Fruit fly (Drosophila melanogaster) whole organism, embryonic: Measurements from ENCODE around the gene CG31778.

Experiments used
- Abd-B ChIP-seq: fragments of 200-800 bp; sonication (Bioruptor generic); optimal IDR thresholded peaks from 2 replicates; lab custom pipeline; 2018; ENCODE audit warnings: missing biosample characterization, mild to moderate bottlenecking, missing genetic modification characterization, moderate library complexity
- Asciz ChIP-seq: fragments of 200-800 bp; sonication (Bioruptor generic); optimal IDR thresholded peaks from 2 replicates; lab custom pipeline; 2017; ENCODE audit warnings: missing biosample characterization, mild to moderate bottlenecking, missing genetic modification characterization, missing genetic modification reagents
- CG11085 ChIP-seq: fragments of 200-800 bp; sonication (Bioruptor generic); IDR thresholded peaks from 2 replicates; pipeline ENCODE4 v1.3.6; 2022; ENCODE audit warnings: missing biosample characterization, missing genetic modification characterization
- CG12104 ChIP-seq: fragments of 200-800 bp; sonication (Bioruptor generic); optimal IDR thresholded peaks from 3 replicates; lab custom pipeline; 2016; ENCODE audit warnings: missing biosample characterization, missing genetic modification characterization
- CG12299 ChIP-seq: fragments of 200-800 bp; sonication (Bioruptor generic); optimal IDR thresholded peaks from 2 replicates; lab custom pipeline; 2018; ENCODE audit warnings: missing biosample characterization, mild to moderate bottlenecking, missing genetic modification characterization
- CG13894 ChIP-seq: fragments of 200-800 bp; sonication (Bioruptor generic); optimal IDR thresholded peaks from 3 replicates; lab custom pipeline; 2018; ENCODE audit warnings: missing biosample characterization, mild to moderate bottlenecking, missing genetic modification characterization, moderate library complexity
- CG1529 ChIP-seq: fragments of 200-800 bp; sonication (Bioruptor generic); optimal IDR thresholded peaks from 3 replicates; lab custom pipeline; 2018; ENCODE audit warnings: missing biosample characterization, missing genetic modification characterization
- CG15479 ChIP-seq: fragments of 200-800 bp; sonication (Bioruptor generic); optimal IDR thresholded peaks from 3 replicates; lab custom pipeline; 2019; ENCODE audit warnings: missing biosample characterization, mild to moderate bottlenecking, missing genetic modification characterization, moderate library complexity
- CG17802 ChIP-seq: fragments of 200-800 bp; sonication (Bioruptor generic); optimal IDR thresholded peaks from 2 replicates; lab custom pipeline; 2018; ENCODE audit warnings: missing biosample characterization, mild to moderate bottlenecking, missing genetic modification characterization, moderate library complexity
- CG17912 ChIP-seq: fragments of 200-800 bp; sonication (Bioruptor generic); optimal IDR thresholded peaks from 2 replicates; lab custom pipeline; 2018; ENCODE audit warnings: missing biosample characterization, mild to moderate bottlenecking, missing genetic modification characterization
- CG2116 ChIP-seq: fragments of 200-800 bp; sonication (Bioruptor generic); optimal IDR thresholded peaks from 3 replicates; lab custom pipeline; 2018; ENCODE audit warnings: missing biosample characterization, mild to moderate bottlenecking, missing genetic modification characterization
- CG5953 ChIP-seq: fragments of 200-800 bp; sonication (Bioruptor generic); IDR thresholded peaks from 2 replicates; pipeline ENCODE4 v1.3.6; 2022; ENCODE audit warnings: missing biosample characterization, missing genetic modification characterization
- CG6272 ChIP-seq: fragments of 200-800 bp; sonication (Bioruptor generic); IDR thresholded peaks from 2 replicates; pipeline ENCODE4 v1.3.6; 2022; ENCODE audit warnings: missing biosample characterization, missing genetic modification characterization
- CG6689 ChIP-seq: fragments of 200-800 bp; sonication (Bioruptor generic); IDR thresholded peaks from 2 replicates; pipeline ENCODE4 v1.3.6; 2022; ENCODE audit warnings: missing biosample characterization, missing genetic modification characterization
- CG7987 ChIP-seq: fragments of 200-800 bp; sonication (Bioruptor generic); optimal IDR thresholded peaks from 2 replicates; lab custom pipeline; 2018; ENCODE audit warnings: missing biosample characterization, mild to moderate bottlenecking, missing genetic modification characterization, moderate library complexity
- CG8478 ChIP-seq: fragments of >200 bp; optimal IDR thresholded peaks from 2 replicates; lab custom pipeline; 2018
- Chrac-16 ChIP-seq: fragments of 200-800 bp; sonication (Bioruptor generic); optimal IDR thresholded peaks from 3 replicates; lab custom pipeline; 2016; ENCODE audit warnings: missing biosample characterization, missing genetic modification characterization
- D ChIP-seq, 2 experiments: fragments of 200-800 bp in 1 of 2; fragments of >200 bp in 1 of 2; sonication (Bioruptor generic) in 1 of 2; optimal IDR thresholded peaks; 2 replicates in 1 of 2; 3 replicates in 1 of 2; lab custom pipeline; 2017; ENCODE audit warnings: mild to moderate bottlenecking in 1 of 2, missing biosample characterization in 1 of 2, missing genetic modification characterization in 1 of 2, missing genetic modification reagents in 1 of 2
- H2.0 ChIP-seq: fragments of 200-800 bp; sonication (Bioruptor generic); IDR thresholded peaks from 2 replicates; pipeline ENCODE4 v1.3.6; 2022; ENCODE audit warnings: missing biosample characterization, missing genetic modification characterization
- HmgZ ChIP-seq: fragments of 200-800 bp; sonication (Bioruptor generic); optimal IDR thresholded peaks from 2 replicates; lab custom pipeline; 2018; ENCODE audit warnings: missing biosample characterization, mild to moderate bottlenecking, missing genetic modification characterization
- Hr78 ChIP-seq, 2 experiments: fragments of 200-800 bp in 1 of 2; fragments of >200 bp in 1 of 2; sonication (Bioruptor generic) in 1 of 2; optimal IDR thresholded peaks; 2 replicates each; lab custom pipeline; 2017 to 2019; ENCODE audit warnings: missing biosample characterization in 2 of 2, missing genetic modification characterization in 2 of 2, mild to moderate bottlenecking in 1 of 2, moderate library complexity in 1 of 2
- Mrtf ChIP-seq: fragments of 200-800 bp; sonication (Bioruptor generic); IDR thresholded peaks from 3 replicates; pipeline ENCODE4 v1.3.6; 2022; ENCODE audit warnings: missing biosample characterization, missing genetic modification characterization
- NC2β ChIP-seq: fragments of 200-800 bp; sonication (Bioruptor generic); optimal IDR thresholded peaks from 2 replicates; lab custom pipeline; 2016; ENCODE audit warnings: missing biosample characterization, missing genetic modification characterization
- NfI ChIP-seq: fragments of 200-800 bp; sonication (Bioruptor generic); optimal IDR thresholded peaks from 3 replicates; lab custom pipeline; 2018; ENCODE audit warnings: missing biosample characterization, mild to moderate bottlenecking, missing genetic modification characterization, moderate library complexity
- Optix ChIP-seq: fragments of 200-800 bp; sonication (Bioruptor generic); IDR thresholded peaks from 3 replicates; pipeline ENCODE4 v1.3.6; 2022; ENCODE audit warnings: missing biosample characterization, missing genetic modification characterization
- Side ChIP-seq: fragments of 200-800 bp; sonication (Bioruptor generic); optimal IDR thresholded peaks from 2 replicates; lab custom pipeline; 2016; ENCODE audit warnings: missing biosample characterization, missing genetic modification characterization
- ato ChIP-seq: fragments of 200-800 bp; sonication (Bioruptor generic); IDR thresholded peaks from 2 replicates; pipeline ENCODE4 v1.3.6; 2022; ENCODE audit warnings: missing biosample characterization, missing genetic modification characterization; ENCODE audit not compliant: partially characterized antibody
- bowl ChIP-seq: fragments of 200-800 bp; sonication (Bioruptor generic); IDR thresholded peaks from 2 replicates; pipeline ENCODE4 v1.3.6; 2022; ENCODE audit warnings: missing biosample characterization, missing genetic modification characterization
- dati ChIP-seq: fragments of 200-800 bp; sonication (Bioruptor generic); IDR thresholded peaks from 2 replicates; pipeline ENCODE4 v1.3.6; 2022; ENCODE audit warnings: missing biosample characterization, missing genetic modification characterization
- dm ChIP-seq: fragments of 200-800 bp; sonication (Bioruptor generic); optimal IDR thresholded peaks from 3 replicates; lab custom pipeline; 2016; ENCODE audit warnings: missing biosample characterization, missing genetic modification characterization
- fru ChIP-seq: fragments of >200 bp; optimal IDR thresholded peaks from 2 replicates; lab custom pipeline; 2017
- gro ChIP-seq: fragments of 200-800 bp; sonication (Bioruptor generic); optimal IDR thresholded peaks from 2 replicates; lab custom pipeline; 2016; ENCODE audit warnings: missing biosample characterization, missing genetic modification characterization
- hbn ChIP-seq: fragments of 200-800 bp; sonication (Bioruptor generic); IDR thresholded peaks from 2 replicates; pipeline ENCODE4 v1.3.6; 2022; ENCODE audit warnings: missing biosample characterization, missing genetic modification characterization; ENCODE audit not compliant: partially characterized antibody
- lab ChIP-seq: fragments of 200-800 bp; sonication (Bioruptor generic); optimal IDR thresholded peaks from 3 replicates; lab custom pipeline; 2017; ENCODE audit warnings: missing biosample characterization, missing genetic modification characterization, mild to moderate bottlenecking, moderate library complexity, missing genetic modification reagents
- lola ChIP-seq, 3 experiments: fragments of >200 bp in 2 of 3; fragments of 200-800 bp in 1 of 3; sonication (Bioruptor generic) in 1 of 3; optimal IDR thresholded peaks; 2 replicates each; lab custom pipeline; 2017 to 2019; ENCODE audit warnings: missing biosample characterization in 3 of 3, missing genetic modification characterization in 3 of 3, mild to moderate bottlenecking in 1 of 3, moderate library complexity in 1 of 3
- mam ChIP-seq: fragments of 200-800 bp; sonication (Bioruptor generic); optimal IDR thresholded peaks from 3 replicates; lab custom pipeline; 2016; ENCODE audit warnings: missing biosample characterization, missing genetic modification characterization
- mld ChIP-seq: fragments of 200-800 bp; sonication (Bioruptor generic); IDR thresholded peaks from 3 replicates; pipeline ENCODE4 v1.3.6; 2022; ENCODE audit warnings: missing biosample characterization, missing genetic modification characterization; ENCODE audit not compliant: partially characterized antibody
- peb ChIP-seq: fragments of 200-800 bp; sonication (Bioruptor generic); IDR thresholded peaks from 2 replicates; pipeline ENCODE4 v1.3.6; 2022; ENCODE audit warnings: missing biosample characterization, missing genetic modification characterization
- pho ChIP-seq: fragments of 200-800 bp; sonication (Bioruptor generic); optimal IDR thresholded peaks from 2 replicates; lab custom pipeline; 2016; ENCODE audit warnings: missing biosample characterization, missing genetic modification characterization
- prd ChIP-seq, 3 experiments: fragments of >200 bp in 2 of 3; fragments of 200-800 bp in 1 of 3; sonication (Bioruptor generic) in 1 of 3; optimal IDR thresholded peaks in 2 of 3; IDR thresholded peaks in 1 of 3; 2 replicates in 2 of 3; 3 replicates in 1 of 3; pipeline versions ENCODE4 v1.3.6 to Lab custom; 2017 to 2022; ENCODE audit warnings: missing biosample characterization in 1 of 3, missing genetic modification characterization in 1 of 3
- pum ChIP-seq: fragments of 200-800 bp; sonication (Bioruptor generic); optimal IDR thresholded peaks from 2 replicates; lab custom pipeline; 2016; ENCODE audit warnings: missing biosample characterization, missing genetic modification characterization
- sim ChIP-seq: fragments of 200-800 bp; sonication (Bioruptor generic); IDR thresholded peaks from 2 replicates; pipeline ENCODE4 v1.3.6; 2022; ENCODE audit warnings: missing biosample characterization, missing genetic modification characterization
- slou ChIP-seq: fragments of 200-800 bp; sonication (Bioruptor generic); optimal IDR thresholded peaks from 3 replicates; lab custom pipeline; 2016; ENCODE audit warnings: missing biosample characterization, missing genetic modification characterization
- sr ChIP-seq: fragments of 200-800 bp; sonication (Bioruptor generic); IDR thresholded peaks from 3 replicates; pipeline ENCODE4 v1.3.6; 2022; ENCODE audit warnings: missing biosample characterization, missing genetic modification characterization
- tio ChIP-seq: fragments of 200-800 bp; sonication (Bioruptor generic); optimal IDR thresholded peaks from 2 replicates; lab custom pipeline; 2017; ENCODE audit warnings: missing biosample characterization, missing genetic modification characterization, inconsistent platforms
- tna ChIP-seq: fragments of 200-800 bp; sonication (Bioruptor generic); IDR thresholded peaks from 2 replicates; pipeline ENCODE4 v1.3.6; 2022; ENCODE audit warnings: missing biosample characterization, missing genetic modification characterization; ENCODE audit not compliant: partially characterized antibody
- toy ChIP-seq: fragments of 200-800 bp; sonication (Bioruptor generic); IDR thresholded peaks from 2 replicates; pipeline ENCODE4 v1.3.6; 2022; ENCODE audit warnings: missing biosample characterization, missing genetic modification characterization
- twi ChIP-seq: fragments of 200-800 bp; optimal IDR thresholded peaks from 2 replicates; lab custom pipeline; 2019; ENCODE audit warnings: missing biosample characterization, mild to moderate bottlenecking, missing genetic modification characterization, moderate library complexity
- tx ChIP-seq: fragments of 200-800 bp; sonication (Bioruptor generic); optimal IDR thresholded peaks from 2 replicates; lab custom pipeline; 2016; ENCODE audit warnings: missing biosample characterization, missing genetic modification characterization
- wor ChIP-seq: fragments of 200-800 bp; sonication (Bioruptor generic); IDR thresholded peaks from 2 replicates; pipeline ENCODE4 v1.3.6; 2022; ENCODE audit warnings: missing biosample characterization, missing genetic modification characterization

The CG31778 gene

dm6 chr2L:3655698-3656105, 49.6 kb downstream of the CG31778 start (continued):
- TF ChIP-seq sr (peak; percentile 86), pho (GFP tag; lab: Kevin White, UChicago) (peak; percentile 99), CG2116 (GFP tag; lab: Kevin White, UChicago) (peak; percentile 86), Asciz (GFP tag; lab: Kevin White, UChicago) (peak; percentile 98), toy (peak; percentile 92), tna (GFP tag; lab: Robert Waterston, UW) (no peak), ato (GFP tag; lab: Robert Waterston, UW) (no peak), gro (GFP tag; lab: Kevin White, UChicago) (peak; percentile 98), CG1529 (peak; percentile 99), Hr78 (GFP tag; optimal IDR thresholded peaks at IDR 0.05; lab: Kevin White, UChicago) (peak in 1 of 2 experiments; percentile 93), tio (peak; percentile 95), slou (GFP tag; lab: Kevin White, UChicago) (peak; percentile 92), CG5953 (GFP tag; lab: Robert Waterston, UW) (peak; percentile 97), Optix (GFP tag; lab: Robert Waterston, UW) (peak; percentile 97), mld (GFP tag; lab: Robert Waterston, UW) (no peak), CG15479 (GFP tag; lab: Kevin White, UChicago) (peak; percentile 56), NC2β (peak; percentile 98), fru (lab: Kevin White, UChicago) (no peak), lab (GFP tag; lab: Kevin White, UChicago) (peak; percentile 99), tx (GFP tag; lab: Kevin White, UChicago) (peak; percentile 98), H2.0 (GFP tag; lab: Robert Waterston, UW) (peak; percentile 97), hbn (GFP tag; lab: Robert Waterston, UW) (no peak), CG6689 (peak; percentile 98), wor (GFP tag; lab: Robert Waterston, UW) (peak; percentile 96), pum (GFP tag; lab: Kevin White, UChicago) (peak; percentile 98), NfI (peak; percentile 99), Abd-B (GFP tag; lab: Kevin White, UChicago) (peak; percentile 98), CG7987 (GFP tag; lab: Kevin White, UChicago) (peak; percentile 93), Side (GFP tag; lab: Kevin White, UChicago) (peak; percentile 99), peb (GFP tag; lab: Robert Waterston, UW) (peak; percentile 97), CG12299 (peak; percentile 98), bowl (GFP tag; lab: Robert Waterston, UW) (peak; percentile 95), sim (peak; percentile 92), mam (GFP tag; lab: Kevin White, UChicago) (peak; percentile 98), HmgZ (tag; lab: Kevin White, UChicago) (peak; percentile 99), dati (GFP tag; lab: Robert Waterston, UW) (peak; percentile 93), CG8478 (no peak), CG17912 (GFP tag; lab: Kevin White, UChicago) (peak; percentile 97), dm (GFP tag; lab: Kevin White, UChicago) (peak; percentile 96), lola (GFP tag; optimal IDR thresholded peaks at IDR 0.05; lab: Kevin White, UChicago) (peak in 1 of 3 experiments; percentile 95), Chrac-16 (GFP tag; lab: Kevin White, UChicago) (peak; percentile 98), CG13894 (tag; lab: Kevin White, UChicago) (peak; percentile 97), CG17802 (tag; lab: Kevin White, UChicago) (peak; percentile 88), D (optimal IDR thresholded peaks at IDR 0.05; lab: Kevin White, UChicago) (no peak), D (GFP tag; optimal IDR thresholded peaks at IDR 0.05; lab: Kevin White, UChicago) (peak; percentile 98), CG12104 (GFP tag; lab: Kevin White, UChicago) (peak; percentile 96), twi (tag; lab: Kevin White, UChicago) (peak; percentile 96), prd (optimal IDR thresholded peaks at IDR 0.05; lab: Kevin White, UChicago) (no peak), prd (GFP tag; IDR thresholded peaks at IDR 0.05; lab: Robert Waterston, UW) (peak; percentile 98), Mrtf (GFP tag; lab: Robert Waterston, UW) (peak; percentile 97), CG11085 (GFP tag; lab: Robert Waterston, UW) (peak; percentile 96), CG6272 (GFP tag; lab: Robert Waterston, UW) (peak; percentile 96)
